Worm (Caenorhabditis elegans) whole organism, L3 larva: ENCODE measurements around the gene R151.2.
A peak's percentile ranks its signal among the peaks of the same experiment; 100 is the strongest.

Source experiments
- R02D3.7 ChIP-seq: fragments of 150-350 bp; optimal IDR thresholded peaks from 2 replicates; lab custom pipeline; 2014; ENCODE audit warnings: missing biosample characterization, missing genetic modification characterization
- ZK546.5 ChIP-seq: sonication (generic microtip); optimal IDR thresholded peaks from 2 replicates; lab custom pipeline; 2017; ENCODE audit warnings: missing biosample characterization, missing genetic modification characterization
- aly-2 ChIP-seq: fragments of 150-350 bp; optimal IDR thresholded peaks from 2 replicates; lab custom pipeline; 2014; ENCODE audit warnings: missing biosample characterization, missing genetic modification characterization
- ama-1 ChIP-seq: fragments of 150-350 bp; optimal IDR thresholded peaks from 2 replicates; lab custom pipeline; 2018
- ceh-16 ChIP-seq: sonication (generic microtip); optimal IDR thresholded peaks from 2 replicates; lab custom pipeline; 2017; ENCODE audit warnings: missing biosample characterization, missing genetic modification characterization
- ceh-28 ChIP-seq: fragments of 150-350 bp; optimal IDR thresholded peaks from 2 replicates; lab custom pipeline; 2014; ENCODE audit warnings: missing biosample characterization, missing genetic modification reagents, missing genetic modification characterization
- ceh-82 ChIP-seq: fragments of 150-350 bp; optimal IDR thresholded peaks from 2 replicates; lab custom pipeline; 2014; ENCODE audit warnings: missing biosample characterization, missing genetic modification characterization
- ceh-9 ChIP-seq: sonication (generic microtip); optimal IDR thresholded peaks from 2 replicates; lab custom pipeline; 2018; ENCODE audit warnings: missing biosample characterization, missing genetic modification characterization
- daf-12 ChIP-seq: fragments of 150-350 bp; optimal IDR thresholded peaks from 2 replicates; lab custom pipeline; 2014; ENCODE audit warnings: missing biosample characterization, missing genetic modification reagents, missing genetic modification characterization
- egl-27 ChIP-seq: sonication (generic microtip); optimal IDR thresholded peaks from 4 replicates; lab custom pipeline; 2017; ENCODE audit warnings: missing biosample characterization, missing genetic modification reagents, missing genetic modification characterization
- egl-5 ChIP-seq: fragments of 150-350 bp; optimal IDR thresholded peaks from 2 replicates; lab custom pipeline; 2017; ENCODE audit warnings: missing biosample characterization, missing genetic modification reagents, missing genetic modification characterization, inconsistent platforms
- elt-1 ChIP-seq: fragments of 150-350 bp; optimal IDR thresholded peaks from 2 replicates; lab custom pipeline; 2014; ENCODE audit warnings: missing biosample characterization, missing genetic modification characterization
- elt-2 ChIP-seq: sonication (generic microtip); optimal IDR thresholded peaks from 2 replicates; lab custom pipeline; 2016; ENCODE audit warnings: missing genetic modification reagents, mild to moderate bottlenecking, missing genetic modification characterization, missing compliant biosample characterization
- elt-3 ChIP-seq, 3 experiments: fragments of 150-350 bp in 1 of 3; sonication (generic microtip) in 2 of 3; optimal IDR thresholded peaks; 2 replicates in 2 of 3; 4 replicates in 1 of 3; lab custom pipeline; 2014 to 2017; ENCODE audit warnings: missing biosample characterization in 3 of 3, missing genetic modification characterization in 3 of 3
- fkh-2 ChIP-seq: fragments of 150-350 bp; optimal IDR thresholded peaks from 2 replicates; lab custom pipeline; 2014; ENCODE audit warnings: missing biosample characterization, missing genetic modification reagents, missing genetic modification characterization
- fos-1 ChIP-seq: fragments of 150-350 bp; optimal IDR thresholded peaks from 2 replicates; lab custom pipeline; 2014; ENCODE audit warnings: missing biosample characterization, missing genetic modification characterization
- hmg-11 ChIP-seq: sonication (generic microtip); optimal IDR thresholded peaks from 2 replicates; lab custom pipeline; 2016; ENCODE audit warnings: missing genetic modification characterization, missing compliant biosample characterization
- jun-1 ChIP-seq: fragments of 150-350 bp; optimal IDR thresholded peaks from 2 replicates; lab custom pipeline; 2014; ENCODE audit warnings: missing biosample characterization, missing genetic modification reagents, missing genetic modification characterization
- lin-15B ChIP-seq: fragments of 150-350 bp; optimal IDR thresholded peaks from 2 replicates; lab custom pipeline; 2014; ENCODE audit warnings: missing biosample characterization, missing genetic modification characterization
- lsy-12 ChIP-seq: sonication (generic microtip); optimal IDR thresholded peaks from 2 replicates; lab custom pipeline; 2016; ENCODE audit warnings: mild to moderate bottlenecking, missing genetic modification characterization, missing compliant biosample characterization
- mdl-1 ChIP-seq: fragments of 150-350 bp; optimal IDR thresholded peaks from 2 replicates; lab custom pipeline; 2014; ENCODE audit warnings: missing biosample characterization, missing genetic modification characterization
- mml-1 ChIP-seq: fragments of 150-350 bp; sonication (generic microtip); optimal IDR thresholded peaks from 3 replicates; lab custom pipeline; 2014; ENCODE audit warnings: missing biosample characterization, missing genetic modification characterization
- nfya-1 ChIP-seq: sonication (generic microtip); optimal IDR thresholded peaks from 2 replicates; lab custom pipeline; 2017; ENCODE audit warnings: missing genetic modification characterization, mild to moderate bottlenecking, missing compliant biosample characterization, antibody characterized with exemption, moderate library complexity; ENCODE audit not compliant: insufficient read depth
- nhr-11 ChIP-seq: fragments of 150-350 bp; optimal IDR thresholded peaks from 2 replicates; lab custom pipeline; 2014; ENCODE audit warnings: missing biosample characterization, missing genetic modification characterization
- nhr-12 ChIP-seq: fragments of 150-350 bp; optimal IDR thresholded peaks from 2 replicates; lab custom pipeline; 2014; ENCODE audit warnings: missing biosample characterization, missing genetic modification characterization
- nhr-237 ChIP-seq: fragments of 150-350 bp; optimal IDR thresholded peaks from 2 replicates; lab custom pipeline; 2014; ENCODE audit warnings: missing biosample characterization, missing genetic modification characterization
- nhr-25 ChIP-seq: sonication (generic microtip); optimal IDR thresholded peaks from 2 replicates; lab custom pipeline; 2017; ENCODE audit warnings: missing biosample characterization, missing genetic modification characterization
- nhr-28 ChIP-seq: fragments of 150-350 bp; optimal IDR thresholded peaks from 2 replicates; lab custom pipeline; 2014; ENCODE audit warnings: missing biosample characterization, missing genetic modification characterization
- nhr-67 ChIP-seq: fragments of 150-350 bp; optimal IDR thresholded peaks from 2 replicates; lab custom pipeline; 2014; ENCODE audit warnings: missing biosample characterization, missing genetic modification characterization
- nhr-76 ChIP-seq: fragments of 150-350 bp; sonication (generic microtip); optimal IDR thresholded peaks from 5 replicates; lab custom pipeline; 2014; ENCODE audit warnings: missing biosample characterization, missing genetic modification characterization
- nhr-77 ChIP-seq: fragments of 150-350 bp; optimal IDR thresholded peaks from 2 replicates; lab custom pipeline; 2014; ENCODE audit warnings: missing biosample characterization, missing genetic modification characterization
- pha-4 ChIP-seq: fragments of 150-350 bp; optimal IDR thresholded peaks from 2 replicates; lab custom pipeline; 2014; ENCODE audit warnings: missing biosample characterization, missing genetic modification reagents, missing genetic modification characterization
- pqm-1 ChIP-seq: fragments of 150-350 bp; optimal IDR thresholded peaks from 2 replicates; lab custom pipeline; 2017; ENCODE audit warnings: missing biosample characterization, missing genetic modification characterization, inconsistent platforms
- sea-2 ChIP-seq: fragments of 150-350 bp; sonication (generic microtip); optimal IDR thresholded peaks from 4 replicates; lab custom pipeline; 2014; ENCODE audit warnings: missing biosample characterization, missing genetic modification reagents, missing genetic modification characterization
- snpc-4 ChIP-seq: fragments of 150-350 bp; optimal IDR thresholded peaks from 2 replicates; lab custom pipeline; 2014; ENCODE audit warnings: missing biosample characterization, missing genetic modification characterization
- tbx-2 ChIP-seq: sonication (generic microtip); optimal IDR thresholded peaks from 2 replicates; lab custom pipeline; 2016; ENCODE audit warnings: mild to moderate bottlenecking, missing genetic modification characterization, missing compliant biosample characterization
- unc-62 ChIP-seq: fragments of 150-350 bp; sonication (generic microtip); optimal IDR thresholded peaks from 4 replicates; lab custom pipeline; 2014; ENCODE audit warnings: missing biosample characterization, missing genetic modification reagents, missing genetic modification characterization
- zag-1 ChIP-seq: fragments of 150-350 bp; optimal IDR thresholded peaks from 2 replicates; lab custom pipeline; 2014; ENCODE audit warnings: missing biosample characterization, missing genetic modification characterization
- ztf-11 ChIP-seq: fragments of 150-350 bp; optimal IDR thresholded peaks from 2 replicates; lab custom pipeline; 2014; ENCODE audit warnings: missing biosample characterization, missing genetic modification characterization

Gene R151.2

DNA sequence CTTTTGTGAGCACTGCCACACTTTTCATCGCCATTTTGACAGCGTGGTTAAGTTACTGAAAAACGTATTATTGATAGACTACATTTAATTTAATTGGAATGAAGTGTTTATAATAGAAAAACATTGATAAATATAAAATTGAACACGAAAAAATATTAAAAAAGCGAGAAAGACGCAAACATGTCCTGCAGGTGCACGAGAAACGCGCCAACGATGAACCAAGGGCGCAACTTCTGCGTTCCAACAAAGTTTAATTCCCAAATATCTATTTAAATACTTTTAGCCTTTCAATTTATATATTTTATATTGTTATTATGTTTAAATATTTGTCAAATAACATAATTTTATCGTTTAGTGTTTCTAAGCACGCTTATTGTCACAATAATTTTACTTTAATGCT, 24.4 kb downstream of the R151.2 start, which contains the start of gene ndus-8 (continued):
- TF ChIP-seq tbx-2 (tag; lab: Kevin White, UChicago) (no peak), nhr-25 (tag; lab: Kevin White, UChicago) (peak; percentile 44), snpc-4 (peak; percentile 90), nhr-11 (tag; lab: Kevin White, UChicago) (no peak), unc-62 (no peak), elt-2 (peak; percentile 32), R02D3.7 (tag; lab: Kevin White, UChicago) (no peak), egl-27 (tag; lab: Kevin White, UChicago) (no peak), lsy-12 (tag; lab: Kevin White, UChicago) (peak; percentile 30), nhr-76 (tag; lab: Kevin White, UChicago) (no peak), ztf-11 (tag; lab: Kevin White, UChicago) (no peak), ceh-16 (tag; lab: Kevin White, UChicago) (no peak), pha-4 (tag; lab: Kevin White, UChicago) (peak; percentile 88), ceh-82 (tag; lab: Kevin White, UChicago) (no peak), zag-1 (tag; lab: Kevin White, UChicago) (no peak), nhr-237 (tag; lab: Kevin White, UChicago) (no peak)

ce11 chrIII:7238727-7239126, 29.0 kb downstream of the R151.2 start, which contains the start of gene pars-1:
pars-1 (plus strand) TSS chrIII:7239027.
- no peak for TF ChIP-seq jun-1 (tag; lab: Kevin White, UChicago)
- no peak for TF ChIP-seq snpc-4
- no peak for TF ChIP-seq egl-27 (tag; lab: Kevin White, UChicago)

- no peak for TF ChIP-seq nhr-76 (tag; lab: Kevin White, UChicago)
- no peak for TF ChIP-seq ceh-9
- no peak for TF ChIP-seq daf-12
- no peak for TF ChIP-seq elt-2
- TF ChIP-seq ceh-82 (tag; lab: Kevin White, UChicago): no peak
- no peak for TF ChIP-seq nhr-77 (tag; lab: Kevin White, UChicago)
- TF ChIP-seq jun-1 (tag; lab: Kevin White, UChicago): no peak
- no peak for TF ChIP-seq lsy-12 (tag; lab: Kevin White, UChicago)
- TF ChIP-seq ceh-28 (tag; lab: Kevin White, UChicago): no peak
- TF ChIP-seq nfya-1 (tag; lab: Kevin White, UChicago): no peak
- no peak for TF ChIP-seq ceh-16 (tag; lab: Kevin White, UChicago)
- no peak for TF ChIP-seq ama-1
- TF ChIP-seq R02D3.7 (tag; lab: Kevin White, UChicago): no peak
- TF ChIP-seq fos-1 (tag; lab: Kevin White, UChicago): no peak
- TF ChIP-seq lin-15B: no peak
- TF ChIP-seq pqm-1: no peak
- no peak for TF ChIP-seq mdl-1
- TF ChIP-seq nhr-25 (tag; lab: Kevin White, UChicago): no peak
- TF ChIP-seq unc-62: no peak
- TF ChIP-seq nhr-67 (tag; lab: Kevin White, UChicago): no peak
These were observed 29.6 kb downstream of the R151.2 start for ce11 chrIII:7239416-7239815.

- TF ChIP-seq aly-2 (tag; lab: Kevin White, UChicago) (no peak), elt-1 (tag; lab: Kevin White, UChicago) (no peak), sea-2 (GFP tag; lab: Kevin White, UChicago) (no peak), nhr-76 (tag; lab: Kevin White, UChicago) (no peak), nhr-12 (tag; lab: Kevin White, UChicago) (no peak), egl-5 (tag; lab: Kevin White, UChicago) (no peak), pha-4 (tag; lab: Kevin White, UChicago) (no peak), mml-1 (tag; lab: Kevin White, UChicago) (no peak), unc-62 (no peak)
- TF ChIP-seq, all 47 proteins: peak for 0
These were observed 31.3 kb downstream of the R151.2 start, which contains the start of gene ztf-31 for ce11 chrIII:7241065-7241464. ztf-31 (plus strand) TSS chrIII:7241365.

- TF ChIP-seq unc-62 (no peak), snpc-4 (no peak), hmg-11 (no peak), nhr-237 (tag; lab: Kevin White, UChicago) (no peak), elt-3 (tag; optimal IDR thresholded peaks at IDR 0.05; lab: Kevin White, UChicago) (no peak), nhr-25 (tag; lab: Kevin White, UChicago) (no peak), ZK546.5 (tag; lab: Kevin White, UChicago) (no peak), egl-5 (tag; lab: Kevin White, UChicago) (no peak), ama-1 (no peak), lin-15B (no peak), nhr-28 (tag; lab: Kevin White, UChicago) (no peak), pha-4 (tag; lab: Kevin White, UChicago) (no peak), ceh-9 (no peak), ceh-16 (tag; lab: Kevin White, UChicago) (no peak), ztf-11 (tag; lab: Kevin White, UChicago) (no peak), fkh-2 (tag; lab: Kevin White, UChicago) (no peak), egl-27 (tag; lab: Kevin White, UChicago) (no peak)
These were observed 33.2 kb downstream of the R151.2 start, which contains the start of gene osm-10 for ce11 chrIII:7242988-7243387. osm-10 (plus strand) TSS chrIII:7243280.
